Fruit fly (Drosophila melanogaster) whole organism, embryonic: ENCODE data around the gene cher.

Experiments
- B-H2 ChIP-seq: fragments of 200-800 bp; sonication (Bioruptor generic); optimal IDR thresholded peaks from 2 replicates; lab custom pipeline; 2018; ENCODE audit warnings: missing biosample characterization, mild to moderate bottlenecking, missing genetic modification characterization
- CG10366 ChIP-seq: fragments of 200-800 bp; sonication (Bioruptor generic); IDR thresholded peaks from 2 replicates; pipeline ENCODE4 v1.3.6; 2022; ENCODE audit warnings: missing biosample characterization, missing genetic modification characterization
- CG11696 ChIP-seq: fragments of 200-800 bp; sonication (Bioruptor generic); IDR thresholded peaks from 2 replicates; pipeline ENCODE4 v1.3.6; 2022; ENCODE audit warnings: missing biosample characterization, missing genetic modification characterization
- CG1233 ChIP-seq: fragments of 200-800 bp; sonication (Bioruptor generic); optimal IDR thresholded peaks from 4 replicates; lab custom pipeline; 2018; ENCODE audit warnings: missing biosample characterization, mild to moderate bottlenecking, missing genetic modification characterization
- CG12744 ChIP-seq: fragments of 200-800 bp; sonication (Bioruptor generic); optimal IDR thresholded peaks from 2 replicates; lab custom pipeline; 2016; ENCODE audit warnings: missing biosample characterization, missing genetic modification characterization
- CG13424 ChIP-seq: fragments of 200-800 bp; sonication (Bioruptor generic); optimal IDR thresholded peaks from 2 replicates; lab custom pipeline; 2019; ENCODE audit warnings: missing biosample characterization, mild to moderate bottlenecking, missing genetic modification characterization, moderate library complexity
- CG14667 ChIP-seq: fragments of 200-800 bp; sonication (Bioruptor generic); IDR thresholded peaks from 2 replicates; pipeline ENCODE4 v1.3.6; 2022; ENCODE audit warnings: missing biosample characterization, missing genetic modification characterization
- CG15514 ChIP-seq: fragments of 200-800 bp; sonication (Bioruptor generic); optimal IDR thresholded peaks from 3 replicates; lab custom pipeline; 2017; ENCODE audit warnings: missing biosample characterization, missing genetic modification characterization, mild to moderate bottlenecking, moderate library complexity, missing genetic modification reagents
- CG15601 ChIP-seq: fragments of 200-800 bp; sonication (Bioruptor generic); optimal IDR thresholded peaks from 3 replicates; lab custom pipeline; 2019; ENCODE audit warnings: missing biosample characterization, mild to moderate bottlenecking, missing genetic modification characterization, moderate library complexity
- CG17361 ChIP-seq: fragments of 200-800 bp; sonication (Bioruptor generic); IDR thresholded peaks from 3 replicates; pipeline ENCODE4 v1.3.6; 2022; ENCODE audit warnings: missing biosample characterization, missing genetic modification characterization
- CG18476 ChIP-seq: fragments of 200-800 bp; sonication (Bioruptor generic); optimal IDR thresholded peaks from 2 replicates; lab custom pipeline; 2016; ENCODE audit warnings: missing biosample characterization, mild to moderate bottlenecking, missing genetic modification characterization
- CG30020 ChIP-seq: fragments of 200-800 bp; optimal IDR thresholded peaks from 2 replicates; lab custom pipeline; 2019; ENCODE audit warnings: missing biosample characterization, mild to moderate bottlenecking, missing genetic modification characterization, moderate library complexity
- CG33213 ChIP-seq: fragments of 200-800 bp; sonication (Bioruptor generic); optimal IDR thresholded peaks from 3 replicates; lab custom pipeline; 2016; ENCODE audit warnings: missing biosample characterization, missing genetic modification characterization
- CG5953 ChIP-seq: fragments of 200-800 bp; sonication (Bioruptor generic); IDR thresholded peaks from 2 replicates; pipeline ENCODE4 v1.3.6; 2022; ENCODE audit warnings: missing biosample characterization, missing genetic modification characterization
- CG7372 ChIP-seq: fragments of 200-800 bp; sonication (Bioruptor generic); IDR thresholded peaks from 2 replicates; pipeline ENCODE4 v1.3.6; 2022; ENCODE audit warnings: missing biosample characterization, missing genetic modification characterization
- CG7745 ChIP-seq: fragments of 200-800 bp; sonication (Bioruptor generic); optimal IDR thresholded peaks from 2 replicates; lab custom pipeline; 2018; ENCODE audit warnings: missing biosample characterization, mild to moderate bottlenecking, missing genetic modification characterization, moderate library complexity
- CG7839 ChIP-seq: fragments of 200-800 bp; sonication (Bioruptor generic); optimal IDR thresholded peaks from 3 replicates; lab custom pipeline; 2018; ENCODE audit warnings: missing biosample characterization, mild to moderate bottlenecking, missing genetic modification characterization, moderate library complexity
- CG8478 ChIP-seq: fragments of >200 bp; optimal IDR thresholded peaks from 2 replicates; lab custom pipeline; 2018
- Camta ChIP-seq: fragments of 200-800 bp; sonication (Bioruptor generic); optimal IDR thresholded peaks from 2 replicates; lab custom pipeline; 2016; ENCODE audit warnings: missing biosample characterization, missing genetic modification characterization
- Dll ChIP-seq: fragments of 200-800 bp; sonication (Bioruptor generic); IDR thresholded peaks from 4 replicates; pipeline ENCODE4 v1.3.6; 2022; ENCODE audit warnings: missing biosample characterization, missing genetic modification characterization; ENCODE audit not compliant: partially characterized antibody
- Doc3 ChIP-seq: fragments of 200-800 bp; sonication (Bioruptor generic); IDR thresholded peaks from 3 replicates; pipeline ENCODE4 v1.3.6; 2022; ENCODE audit warnings: missing biosample characterization, missing genetic modification characterization; ENCODE audit not compliant: partially characterized antibody
- Fer1 ChIP-seq: fragments of 200-800 bp; sonication (Bioruptor generic); optimal IDR thresholded peaks from 2 replicates; lab custom pipeline; 2017; ENCODE audit warnings: missing biosample characterization, mild to moderate bottlenecking, missing genetic modification characterization
- Fer2 ChIP-seq: fragments of 200-800 bp; sonication (Bioruptor generic); optimal IDR thresholded peaks from 2 replicates; lab custom pipeline; 2018; ENCODE audit warnings: missing biosample characterization, mild to moderate bottlenecking, missing genetic modification characterization, moderate library complexity
- HHEX ChIP-seq: fragments of 200-800 bp; sonication (Bioruptor generic); optimal IDR thresholded peaks from 3 replicates; lab custom pipeline; 2017; ENCODE audit warnings: missing biosample characterization, mild to moderate bottlenecking, missing genetic modification characterization, missing genetic modification reagents
- Hr3 ChIP-seq: fragments of 200-800 bp; sonication (Bioruptor generic); optimal IDR thresholded peaks from 3 replicates; lab custom pipeline; 2016; ENCODE audit warnings: missing biosample characterization, missing genetic modification characterization
- Hr39 ChIP-seq: fragments of >200 bp; optimal IDR thresholded peaks from 2 replicates; lab custom pipeline; 2017
- Max ChIP-seq: fragments of 200-800 bp; sonication (Bioruptor generic); optimal IDR thresholded peaks from 2 replicates; lab custom pipeline; 2016; ENCODE audit warnings: missing biosample characterization, mild to moderate bottlenecking, missing genetic modification characterization
- Sry-β ChIP-seq: fragments of 200-800 bp; sonication (Bioruptor generic); optimal IDR thresholded peaks from 2 replicates; lab custom pipeline; 2018; ENCODE audit warnings: missing biosample characterization, mild to moderate bottlenecking, missing genetic modification characterization, moderate library complexity
- TFAM ChIP-seq: fragments of 200-800 bp; sonication (Bioruptor generic); optimal IDR thresholded peaks from 2 replicates; lab custom pipeline; 2017; ENCODE audit warnings: missing biosample characterization, missing genetic modification characterization, inconsistent platforms
- Trl ChIP-seq, 3 experiments: fragments of >200 bp in 2 of 3; fragments of 200-800 bp in 1 of 3; sonication (Bioruptor generic) in 1 of 3; optimal IDR thresholded peaks; 2 replicates in 1 of 3; 3 replicates in 2 of 3; lab custom pipeline; 2016 to 2017; ENCODE audit warnings: missing biosample characterization in 1 of 3, missing genetic modification characterization in 1 of 3
- amos ChIP-seq: fragments of 200-800 bp; sonication (Bioruptor generic); IDR thresholded peaks from 2 replicates; pipeline ENCODE4 v1.3.6; 2022; ENCODE audit warnings: missing biosample characterization, missing genetic modification characterization; ENCODE audit not compliant: partially characterized antibody
- aop ChIP-seq: fragments of 200-800 bp; sonication (Bioruptor generic); IDR thresholded peaks from 2 replicates; pipeline ENCODE4 v1.3.6; 2022; ENCODE audit warnings: missing biosample characterization, missing genetic modification characterization
- bcd ChIP-seq: fragments of 200-800 bp; sonication (Bioruptor generic); optimal IDR thresholded peaks from 2 replicates; lab custom pipeline; 2017; ENCODE audit warnings: missing biosample characterization, mild to moderate bottlenecking, missing genetic modification characterization
- gro ChIP-seq: fragments of 200-800 bp; sonication (Bioruptor generic); optimal IDR thresholded peaks from 2 replicates; lab custom pipeline; 2016; ENCODE audit warnings: missing biosample characterization, missing genetic modification characterization
- ind ChIP-seq: fragments of 200-800 bp; sonication (Bioruptor generic); optimal IDR thresholded peaks from 3 replicates; lab custom pipeline; 2016; ENCODE audit warnings: missing biosample characterization, missing genetic modification characterization
- jing ChIP-seq: fragments of 200-800 bp; sonication (Bioruptor generic); optimal IDR thresholded peaks from 2 replicates; lab custom pipeline; 2018; ENCODE audit warnings: missing biosample characterization, mild to moderate bottlenecking, missing genetic modification characterization
- kni ChIP-seq: fragments of 200-800 bp; sonication (Bioruptor generic); optimal IDR thresholded peaks from 3 replicates; lab custom pipeline; 2017; ENCODE audit warnings: mild to moderate bottlenecking, missing biosample characterization, missing genetic modification reagents, missing genetic modification characterization
- knrl ChIP-seq: fragments of 200-800 bp; sonication (Bioruptor generic); IDR thresholded peaks from 3 replicates; pipeline ENCODE4 v1.3.6; 2022; ENCODE audit warnings: missing biosample characterization, missing genetic modification characterization; ENCODE audit not compliant: partially characterized antibody
- lab ChIP-seq: fragments of 200-800 bp; sonication (Bioruptor generic); optimal IDR thresholded peaks from 3 replicates; lab custom pipeline; 2017; ENCODE audit warnings: missing biosample characterization, missing genetic modification characterization, mild to moderate bottlenecking, moderate library complexity, missing genetic modification reagents
- lov ChIP-seq, 2 experiments: fragments of 200-800 bp in 1 of 2; fragments of >200 bp in 1 of 2; sonication (Bioruptor generic) in 1 of 2; IDR thresholded peaks in 1 of 2; optimal IDR thresholded peaks in 1 of 2; 2 replicates in 1 of 2; 3 replicates in 1 of 2; pipeline versions ENCODE4 v1.3.6 to Lab custom; 2017 to 2022; ENCODE audit warnings: missing biosample characterization in 1 of 2, missing genetic modification characterization in 1 of 2
- otp ChIP-seq: fragments of 200-800 bp; sonication (Bioruptor generic); IDR thresholded peaks from 3 replicates; pipeline ENCODE4, ENCODE4 v1.3.6; 2022; ENCODE audit warnings: missing biosample characterization, missing genetic modification characterization
- rib ChIP-seq: fragments of 200-800 bp; sonication (Bioruptor generic); IDR thresholded peaks from 2 replicates; pipeline ENCODE4 v1.3.6; 2022; ENCODE audit warnings: missing biosample characterization, missing genetic modification characterization
- sim ChIP-seq: fragments of 200-800 bp; sonication (Bioruptor generic); IDR thresholded peaks from 2 replicates; pipeline ENCODE4 v1.3.6; 2022; ENCODE audit warnings: missing biosample characterization, missing genetic modification characterization
- so ChIP-seq: fragments of 200-800 bp; sonication (Bioruptor generic); IDR thresholded peaks from 3 replicates; pipeline ENCODE4 v1.3.6; 2022; ENCODE audit warnings: missing biosample characterization, missing genetic modification characterization
- sob ChIP-seq: fragments of 200-800 bp; sonication (Bioruptor generic); IDR thresholded peaks from 2 replicates; pipeline ENCODE4 v1.3.6; 2022; ENCODE audit warnings: missing biosample characterization, missing genetic modification characterization
- sug ChIP-seq: fragments of 200-800 bp; optimal IDR thresholded peaks from 2 replicates; lab custom pipeline; 2019; ENCODE audit warnings: missing biosample characterization, mild to moderate bottlenecking, missing genetic modification characterization, moderate library complexity
- vfl ChIP-seq: fragments of 200-800 bp; sonication (Bioruptor generic); optimal IDR thresholded peaks from 2 replicates; lab custom pipeline; 2016; ENCODE audit warnings: missing biosample characterization, missing genetic modification characterization
- wek ChIP-seq: fragments of 200-800 bp; sonication (Bioruptor generic); optimal IDR thresholded peaks from 3 replicates; lab custom pipeline; 2018; ENCODE audit warnings: missing biosample characterization, mild to moderate bottlenecking, missing genetic modification characterization, moderate library complexity

cher gene

DNA sequence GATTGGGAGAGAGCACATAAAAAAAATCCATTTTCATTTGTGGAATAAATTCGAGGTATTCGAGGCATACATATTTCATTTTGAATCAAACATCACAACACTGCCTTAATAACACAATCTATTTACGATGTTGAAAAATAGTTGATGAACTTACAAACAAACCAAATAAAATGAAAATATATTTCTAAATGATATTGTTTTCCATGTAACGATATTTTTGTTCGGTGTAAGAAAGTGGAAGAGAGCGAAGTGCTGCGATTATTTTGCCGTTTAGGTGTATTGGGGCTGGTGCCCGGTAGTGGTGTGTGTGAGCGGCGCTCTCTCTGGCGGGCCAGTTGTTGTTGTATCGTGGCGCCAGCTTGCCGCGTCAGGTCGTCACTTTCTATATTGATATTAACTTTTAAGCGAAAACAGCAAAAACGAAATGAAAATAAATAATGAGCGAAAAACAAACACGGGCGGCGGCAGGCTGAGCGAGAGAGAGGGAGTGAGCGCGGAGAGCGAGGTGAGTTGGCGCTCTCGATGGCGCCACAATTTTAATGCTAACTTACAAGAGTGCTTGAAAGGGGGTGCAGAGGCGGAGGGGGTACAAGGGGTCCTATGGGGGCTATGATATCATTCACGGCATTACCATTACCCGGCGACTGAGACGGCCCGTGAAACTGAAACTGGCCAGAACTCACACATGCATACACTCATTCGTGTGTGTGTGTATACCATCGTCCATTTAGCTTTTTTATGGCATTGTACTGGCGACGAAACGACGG lies 60.0 kb downstream of the cher start (continued):
- TF ChIP-seq sob (GFP tag; lab: Robert Waterston, UW) (peak; percentile 83), gro (GFP tag; lab: Kevin White, UChicago) (peak; percentile 85), Doc3 (GFP tag; lab: Robert Waterston, UW) (no peak), CG13424 (tag; lab: Kevin White, UChicago) (peak; percentile 95), CG15601 (tag; lab: Kevin White, UChicago) (peak; percentile 94), Fer1 (GFP tag; lab: Kevin White, UChicago) (peak; percentile 93), CG33213 (GFP tag; lab: Kevin White, UChicago) (peak; percentile 74), rib (GFP tag; lab: Robert Waterston, UW) (peak; percentile 64), CG5953 (GFP tag; lab: Robert Waterston, UW) (peak; percentile 56), kni (GFP tag; lab: Kevin White, UChicago) (peak; percentile 98), CG12744 (GFP tag; lab: Kevin White, UChicago) (peak; percentile 89), B-H2 (GFP tag; lab: Kevin White, UChicago) (peak; percentile 69), CG7839 (tag; lab: Kevin White, UChicago) (peak; percentile 95), TFAM (GFP tag; lab: Kevin White, UChicago) (peak; percentile 52), knrl (GFP tag; lab: Robert Waterston, UW) (no peak), sug (tag; lab: Kevin White, UChicago) (peak; percentile 78), HHEX (GFP tag; lab: Kevin White, UChicago) (peak; percentile 89), vfl (peak; percentile 87), lab (GFP tag; lab: Kevin White, UChicago) (peak; percentile 95), bcd (GFP tag; lab: Kevin White, UChicago) (peak; percentile 93), CG11696 (GFP tag; lab: Robert Waterston, UW) (peak; percentile 74), jing (peak; percentile 90), CG10366 (GFP tag; lab: Robert Waterston, UW) (peak; percentile 87), CG14667 (GFP tag; lab: Robert Waterston, UW) (peak; percentile 78), aop (GFP tag; lab: Robert Waterston, UW) (no peak), otp (GFP tag; lab: Robert Waterston, UW) (peak; percentile 73; the same call in 2 of the 3 replicates), CG7372 (GFP tag; lab: Robert Waterston, UW) (peak; percentile 83), Hr39 (lab: Kevin White, UChicago) (no peak), Sry-β (GFP tag; lab: Kevin White, UChicago) (peak; percentile 55), CG18476 (GFP tag; lab: Kevin White, UChicago) (peak; percentile 89), Fer2 (tag; lab: Kevin White, UChicago) (peak; percentile 78), ind (peak; percentile 94), amos (GFP tag; lab: Robert Waterston, UW) (no peak; the same call in 1 of the 2 replicates), CG7745 (tag; lab: Kevin White, UChicago) (no peak), CG8478 (no peak), sim (GFP tag; lab: Robert Waterston, UW) (peak; percentile 15; the same call in 1 of the 2 replicates), so (GFP tag; lab: Robert Waterston, UW) (peak; percentile 90), wek (peak; percentile 77), Trl (optimal IDR thresholded peaks at IDR 0.05; lab: Kevin White, UChicago) (peak; percentile 71 to 96), Trl (GFP tag; optimal IDR thresholded peaks at IDR 0.05; lab: Kevin White, UChicago) (peak; percentile 89), Camta (GFP tag; lab: Kevin White, UChicago) (peak; percentile 89), Hr3 (GFP tag; lab: Kevin White, UChicago) (peak; percentile 95), Max (GFP tag; lab: Kevin White, UChicago) (peak; percentile 89), CG17361 (GFP tag; lab: Robert Waterston, UW) (peak; percentile 97), CG30020 (tag; lab: Kevin White, UChicago) (peak; percentile 65), Dll (GFP tag; lab: Robert Waterston, UW) (0 out of 4 replicates have a peak, but pooled peaks have one; percentile 43), CG15514 (GFP tag; lab: Kevin White, UChicago) (peak; percentile 78), lov (optimal IDR thresholded peaks at IDR 0.05; lab: Kevin White, UChicago) (no peak), lov (GFP tag; IDR thresholded peaks at IDR 0.05; lab: Robert Waterston, UW) (peak; percentile 66), CG1233 (GFP tag; lab: Kevin White, UChicago) (peak; percentile 83)
